Worm (Caenorhabditis elegans) whole organism, mixed stage, embryonic: ENCODE data around the gene nduf-9.

ENCODE experiments used
- M03D4.4 ChIP-seq: sonication (generic microtip); optimal IDR thresholded peaks from 2 replicates; lab custom pipeline; 2017; ENCODE audit warnings: mild to moderate bottlenecking, missing genetic modification characterization, missing compliant biosample characterization
- bed-3 ChIP-seq: fragments of 200-800 bp; sonication (Bioruptor generic); optimal IDR thresholded peaks from 3 replicates; lab custom pipeline; 2018; ENCODE audit warnings: mild to moderate bottlenecking, missing genetic modification characterization, moderate library complexity, missing compliant biosample characterization
- blmp-1 ChIP-seq: fragments of 150-350 bp; optimal IDR thresholded peaks from 2 replicates; lab custom pipeline; 2014; ENCODE audit warnings: missing biosample characterization, missing genetic modification characterization
- ceh-39 ChIP-seq: fragments of 150-350 bp; optimal IDR thresholded peaks from 2 replicates; lab custom pipeline; 2014; ENCODE audit warnings: missing biosample characterization, missing genetic modification characterization
- ceh-83 ChIP-seq: fragments of 200-800 bp; sonication (Bioruptor generic); optimal IDR thresholded peaks from 2 replicates; lab custom pipeline; 2018; ENCODE audit warnings: mild to moderate bottlenecking, missing genetic modification characterization, missing compliant biosample characterization
- ces-1 ChIP-seq: fragments of 150-350 bp; optimal IDR thresholded peaks from 2 replicates; lab custom pipeline; 2014; ENCODE audit warnings: missing biosample characterization, missing genetic modification reagents, missing genetic modification characterization
- cnd-1 ChIP-seq: fragments of 200-800 bp; sonication (Bioruptor generic); optimal IDR thresholded peaks from 2 replicates; lab custom pipeline; 2018; ENCODE audit warnings: mild to moderate bottlenecking, missing genetic modification characterization, missing compliant biosample characterization
- drap-1 ChIP-seq: fragments of 200-800 bp; sonication (Bioruptor generic); optimal IDR thresholded peaks from 3 replicates; lab custom pipeline; 2018; ENCODE audit warnings: mild to moderate bottlenecking, missing genetic modification characterization, missing compliant biosample characterization
- elt-1 ChIP-seq: sonication (generic microtip); optimal IDR thresholded peaks from 2 replicates; lab custom pipeline; 2017; ENCODE audit warnings: missing genetic modification characterization, mild to moderate bottlenecking, missing compliant biosample characterization, antibody characterized with exemption, moderate library complexity, borderline replicate concordance; ENCODE audit not compliant: insufficient read depth
- flh-1 ChIP-seq: fragments of 200-800 bp; sonication (Bioruptor generic); optimal IDR thresholded peaks from 2 replicates; lab custom pipeline; 2018; ENCODE audit warnings: mild to moderate bottlenecking, missing genetic modification characterization, moderate library complexity, missing compliant biosample characterization
- ham-2 ChIP-seq: fragments of 200-800 bp; sonication (Bioruptor generic); optimal IDR thresholded peaks from 2 replicates; lab custom pipeline; 2018; ENCODE audit warnings: mild to moderate bottlenecking, missing genetic modification characterization, missing compliant biosample characterization
- hlh-1 ChIP-seq: fragments of 150-350 bp; optimal IDR thresholded peaks from 2 replicates; lab custom pipeline; 2014; ENCODE audit warnings: missing biosample characterization, missing genetic modification reagents, missing genetic modification characterization
- lin-13 ChIP-seq: fragments of 150-350 bp; optimal IDR thresholded peaks from 2 replicates; lab custom pipeline; 2014; ENCODE audit warnings: missing biosample characterization, missing genetic modification characterization
- lin-32 ChIP-seq: fragments of 200-800 bp; sonication (Bioruptor generic); optimal IDR thresholded peaks from 2 replicates; lab custom pipeline; 2018; ENCODE audit warnings: mild to moderate bottlenecking, missing genetic modification characterization, missing compliant biosample characterization
- lsy-2 ChIP-seq: fragments of 150-350 bp; optimal IDR thresholded peaks from 2 replicates; lab custom pipeline; 2014; ENCODE audit warnings: missing biosample characterization, missing genetic modification characterization
- mab-5 ChIP-seq: fragments of 150-350 bp; optimal IDR thresholded peaks from 2 replicates; lab custom pipeline; 2014; ENCODE audit warnings: missing biosample characterization, missing genetic modification characterization
- mep-1 ChIP-seq: fragments of 150-350 bp; optimal IDR thresholded peaks from 2 replicates; lab custom pipeline; 2017; ENCODE audit warnings: missing biosample characterization, missing genetic modification reagents, missing genetic modification characterization, inconsistent platforms
- mls-2 ChIP-seq: sonication (generic microtip); optimal IDR thresholded peaks from 2 replicates; lab custom pipeline; 2016; ENCODE audit warnings: mild to moderate bottlenecking, missing genetic modification characterization, moderate library complexity, missing compliant biosample characterization
- nhr-12 ChIP-seq: fragments of 150-350 bp; optimal IDR thresholded peaks from 2 replicates; lab custom pipeline; 2014; ENCODE audit warnings: missing biosample characterization, missing genetic modification characterization
- nhr-2 ChIP-seq: fragments of 150-350 bp; optimal IDR thresholded peaks from 2 replicates; lab custom pipeline; 2014; ENCODE audit warnings: missing biosample characterization, missing genetic modification characterization
- nhr-237 ChIP-seq: fragments of 150-350 bp; optimal IDR thresholded peaks from 2 replicates; lab custom pipeline; 2014; ENCODE audit warnings: missing biosample characterization, missing genetic modification characterization
- nhr-28 ChIP-seq: fragments of 150-350 bp; optimal IDR thresholded peaks from 2 replicates; lab custom pipeline; 2014; ENCODE audit warnings: missing biosample characterization, missing genetic modification characterization
- pha-4 ChIP-seq: fragments of 150-350 bp; optimal IDR thresholded peaks from 2 replicates; lab custom pipeline; 2018; ENCODE audit warnings: missing biosample characterization, missing genetic modification reagents, missing genetic modification characterization
- sem-2 ChIP-seq: fragments of 200-800 bp; sonication (Bioruptor generic); optimal IDR thresholded peaks from 2 replicates; lab custom pipeline; 2018; ENCODE audit warnings: mild to moderate bottlenecking, missing genetic modification characterization, missing compliant biosample characterization
- snpc-4 ChIP-seq: fragments of 150-350 bp; optimal IDR thresholded peaks from 2 replicates; lab custom pipeline; 2014; ENCODE audit warnings: missing biosample characterization, missing genetic modification characterization
- sptf-1 ChIP-seq: sonication (generic microtip); optimal IDR thresholded peaks from 2 replicates; lab custom pipeline; 2017; ENCODE audit warnings: mild to moderate bottlenecking, missing genetic modification characterization, moderate library complexity, missing compliant biosample characterization
- tbx-8 ChIP-seq: fragments of 200-800 bp; sonication (Bioruptor generic); optimal IDR thresholded peaks from 2 replicates; lab custom pipeline; 2018; ENCODE audit warnings: mild to moderate bottlenecking, missing genetic modification characterization, moderate library complexity, missing compliant biosample characterization
- unc-120 ChIP-seq: sonication (generic microtip); optimal IDR thresholded peaks from 2 replicates; lab custom pipeline; 2017; ENCODE audit warnings: missing genetic modification characterization, missing compliant biosample characterization; ENCODE audit not compliant: poor library complexity, severe bottlenecking
- unc-39 ChIP-seq: fragments of 150-350 bp; optimal IDR thresholded peaks from 2 replicates; lab custom pipeline; 2014; ENCODE audit warnings: missing biosample characterization, missing genetic modification characterization
- unc-62 ChIP-seq: fragments of 150-350 bp; optimal IDR thresholded peaks from 2 replicates; lab custom pipeline; 2014; ENCODE audit warnings: missing biosample characterization, missing genetic modification reagents, missing genetic modification characterization
- zip-8 ChIP-seq: fragments of 150-350 bp; optimal IDR thresholded peaks from 2 replicates; lab custom pipeline; 2014; ENCODE audit warnings: missing biosample characterization, missing genetic modification characterization
- ztf-11 ChIP-seq: fragments of 150-350 bp; optimal IDR thresholded peaks from 2 replicates; lab custom pipeline; 2014; ENCODE audit warnings: missing biosample characterization, missing genetic modification characterization

nduf-9 gene

DNA sequence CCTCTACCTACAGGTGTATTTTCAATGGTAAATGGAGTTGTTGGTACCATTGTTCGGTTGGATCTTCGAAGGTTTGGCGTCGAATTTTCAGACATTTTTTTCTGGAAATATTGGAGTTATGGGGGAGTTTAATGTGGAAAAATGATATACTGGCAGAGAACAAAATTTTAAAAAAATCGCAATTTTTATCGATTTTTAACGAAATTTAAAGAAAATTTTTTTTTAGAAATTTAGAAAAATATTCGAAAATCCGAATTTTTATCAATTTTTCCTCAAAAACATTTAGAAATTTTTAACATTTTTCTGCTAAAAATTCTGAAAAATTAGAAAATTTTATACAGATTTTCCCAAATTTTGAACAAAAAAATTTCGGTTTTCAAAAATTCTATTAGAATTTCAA is 30.2 kb upstream of the nduf-9 start, which contains the start of gene Y53G8AM.8:
TSS of gene Y53G8AM.8 (minus strand) at position 101 of the 400 bp plus-strand sequence.
- TF ChIP-seq nhr-2 (tag; lab: Kevin White, UChicago) (no peak), unc-62 (GFP tag; lab: Kevin White, UChicago) (no peak), pha-4 (no peak), unc-120 (tag; lab: Kevin White, UChicago) (no peak), ces-1 (GFP tag; lab: Kevin White, UChicago) (no peak), nhr-237 (tag; lab: Kevin White, UChicago) (no peak), ham-2 (GFP tag; lab: Kevin White, UChicago) (no peak), bed-3 (GFP tag; lab: Kevin White, UChicago) (no peak), unc-39 (tag; lab: Kevin White, UChicago) (no peak), lsy-2 (tag; lab: Kevin White, UChicago) (no peak), elt-1 (no peak), mab-5 (tag; lab: Kevin White, UChicago) (no peak), ceh-83 (GFP tag; lab: Kevin White, UChicago) (no peak), lin-13 (tag; lab: Kevin White, UChicago) (no peak)

DNA sequence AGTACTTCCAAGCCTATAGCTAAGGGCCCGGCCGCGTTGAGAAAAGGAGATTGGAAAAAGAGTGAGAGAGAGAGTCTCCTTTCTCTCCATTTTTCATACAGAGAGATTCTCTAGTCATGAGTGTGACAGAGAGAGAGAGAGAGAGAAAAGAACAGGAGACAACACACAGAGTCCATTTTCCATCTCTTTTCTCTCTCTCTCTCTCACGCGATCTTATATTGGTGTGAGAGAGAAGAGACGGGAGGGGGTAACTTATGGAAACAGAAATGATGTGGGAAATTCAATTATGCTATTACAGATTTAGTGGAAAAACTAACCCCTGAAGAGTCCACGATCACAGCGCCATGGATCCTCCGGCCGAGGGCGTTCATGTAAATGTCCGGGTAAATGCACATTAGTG is 24.8 kb upstream of the nduf-9 start:
- TF ChIP-seq mls-2 (tag; lab: Kevin White, UChicago) (peak; percentile 2), mep-1 (tag; lab: Kevin White, UChicago) (no peak), ces-1 (GFP tag; lab: Kevin White, UChicago) (peak; percentile 89), snpc-4 (no peak), bed-3 (GFP tag; lab: Kevin White, UChicago) (no peak), ceh-39 (tag; lab: Kevin White, UChicago) (no peak), unc-62 (GFP tag; lab: Kevin White, UChicago) (peak; percentile 65), unc-120 (tag; lab: Kevin White, UChicago) (peak; percentile 37), ztf-11 (tag; lab: Kevin White, UChicago) (no peak), M03D4.4 (tag; lab: Kevin White, UChicago) (no peak), nhr-2 (tag; lab: Kevin White, UChicago) (no peak), mab-5 (tag; lab: Kevin White, UChicago) (no peak)
- TF ChIP-seq, all 35 proteins: peak for 4

DNA sequence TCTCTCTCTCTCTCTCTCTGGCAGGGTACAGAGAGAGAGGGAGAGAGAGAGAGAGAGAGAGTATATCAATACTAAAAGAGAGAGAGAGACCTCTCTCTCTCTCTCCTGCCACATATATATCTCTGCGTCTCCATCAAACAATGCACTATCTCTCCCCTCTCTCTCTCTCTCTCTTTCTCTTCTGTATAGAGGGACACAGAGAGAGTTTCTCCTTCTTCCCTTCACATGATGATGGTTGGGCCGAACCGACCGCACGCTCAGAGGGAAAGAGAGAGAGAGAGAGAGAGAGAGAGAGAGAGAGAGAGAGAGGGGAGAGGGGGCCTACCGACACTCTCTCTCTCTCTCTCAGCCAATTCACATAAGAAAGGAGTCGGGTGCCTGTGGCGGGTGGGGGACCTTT is 23.3 kb upstream of the nduf-9 start:
- TF ChIP-seq lin-32 (GFP tag; lab: Kevin White, UChicago) (no peak), zip-8 (no peak), unc-39 (tag; lab: Kevin White, UChicago) (no peak), ceh-83 (GFP tag; lab: Kevin White, UChicago) (peak; percentile 68), tbx-8 (GFP tag; lab: Kevin White, UChicago) (peak; percentile 46), lsy-2 (tag; lab: Kevin White, UChicago) (peak; percentile 63), M03D4.4 (tag; lab: Kevin White, UChicago) (peak; percentile 30), nhr-237 (tag; lab: Kevin White, UChicago) (peak; percentile 52), sptf-1 (peak; percentile 66), nhr-12 (tag; lab: Kevin White, UChicago) (no peak), ztf-11 (tag; lab: Kevin White, UChicago) (no peak), unc-120 (tag; lab: Kevin White, UChicago) (peak; percentile 66), unc-62 (GFP tag; lab: Kevin White, UChicago) (peak; percentile 93), drap-1 (GFP tag; lab: Kevin White, UChicago) (no peak), blmp-1 (tag; lab: Kevin White, UChicago) (no peak), ces-1 (GFP tag; lab: Kevin White, UChicago) (peak; percentile 55), hlh-1 (no peak), cnd-1 (peak; percentile 37)

DNA sequence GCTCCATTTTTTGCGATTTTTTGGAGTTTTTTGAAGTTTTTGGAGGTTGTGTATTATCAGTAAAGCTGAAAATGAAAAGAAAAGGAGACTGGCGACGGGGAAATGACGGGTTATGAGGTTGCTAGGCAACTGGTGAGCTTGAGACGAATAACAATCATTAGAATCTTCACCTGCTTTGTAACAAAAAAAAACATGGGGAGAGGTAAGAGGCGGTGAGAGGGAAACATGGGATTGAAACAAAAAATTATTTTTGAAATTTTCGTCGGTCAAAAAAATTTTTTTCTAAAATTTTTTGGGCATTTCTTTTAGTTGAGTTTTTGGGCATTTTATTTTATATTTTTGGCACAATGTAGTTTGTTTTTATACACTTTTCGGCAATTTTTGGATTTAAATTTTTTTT is 18.2 kb upstream of the nduf-9 start, which contains the start of gene Y53G8AM.7:
TSS of gene Y53G8AM.7 (minus strand) at position 101 of the 400 bp plus-strand sequence.
- TF ChIP-seq unc-39 (tag; lab: Kevin White, UChicago) = no peak
- TF ChIP-seq sptf-1 = no peak
- no peak for TF ChIP-seq nhr-237 (tag; lab: Kevin White, UChicago)
- TF ChIP-seq tbx-8 (GFP tag; lab: Kevin White, UChicago) = no peak
- TF ChIP-seq M03D4.4 (tag; lab: Kevin White, UChicago) = no peak
- TF ChIP-seq zip-8 = no peak
- TF ChIP-seq ceh-39 (tag; lab: Kevin White, UChicago) = no peak
- TF ChIP-seq, all 35 proteins: peak for 0

DNA sequence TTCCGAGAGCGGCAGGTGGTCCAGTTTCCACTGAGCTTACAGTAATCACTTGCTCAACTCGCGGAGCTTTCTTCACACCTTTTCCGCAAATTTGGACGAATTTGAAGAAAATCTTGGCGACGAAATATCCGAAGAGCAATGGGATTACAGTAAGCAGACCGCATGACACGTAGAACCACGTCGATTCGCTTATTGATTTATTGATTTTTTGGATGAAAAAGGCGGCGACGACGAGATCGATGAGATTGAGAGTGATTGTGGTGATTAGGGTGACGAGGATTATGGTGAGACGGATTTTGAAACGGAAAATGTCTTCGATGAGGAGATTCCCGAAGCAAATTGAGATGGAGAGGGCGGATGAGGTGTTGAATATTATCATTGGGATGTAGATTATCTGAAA is 15.3 kb upstream of the nduf-9 start:
- TF ChIP-seq unc-39 (tag; lab: Kevin White, UChicago) (no peak), ces-1 (GFP tag; lab: Kevin White, UChicago) (no peak), mls-2 (tag; lab: Kevin White, UChicago) (no peak), nhr-2 (tag; lab: Kevin White, UChicago) (no peak), sem-2 (GFP tag; lab: Kevin White, UChicago) (no peak), lsy-2 (tag; lab: Kevin White, UChicago) (no peak), hlh-1 (no peak), drap-1 (GFP tag; lab: Kevin White, UChicago) (no peak), lin-32 (GFP tag; lab: Kevin White, UChicago) (no peak), ham-2 (GFP tag; lab: Kevin White, UChicago) (no peak), tbx-8 (GFP tag; lab: Kevin White, UChicago) (no peak), blmp-1 (tag; lab: Kevin White, UChicago) (no peak), ceh-39 (tag; lab: Kevin White, UChicago) (no peak), cnd-1 (no peak), snpc-4 (no peak), nhr-237 (tag; lab: Kevin White, UChicago) (no peak), nhr-28 (tag; lab: Kevin White, UChicago) (no peak), flh-1 (GFP tag; lab: Kevin White, UChicago) (no peak), nhr-12 (tag; lab: Kevin White, UChicago) (no peak), sptf-1 (no peak)
